Fruit fly (Drosophila melanogaster) whole organism, wandering third instar larva: Measurements from ENCODE around the gene CG14219.

ENCODE experiments used
- Abd-B ChIP-seq: fragments of >200 bp; optimal IDR thresholded peaks from 2 replicates; lab custom pipeline; 2017; ENCODE audit warnings: missing biosample characterization, missing genetic modification characterization
- CG32264 ChIP-seq: fragments of 200-800 bp; sonication (Bioruptor generic); optimal IDR thresholded peaks from 2 replicates; lab custom pipeline; 2016; ENCODE audit warnings: missing biosample characterization, missing genetic modification characterization
- CG9705 ChIP-seq: fragments of 200-800 bp; sonication (Bioruptor generic); optimal IDR thresholded peaks from 2 replicates; lab custom pipeline; 2018; ENCODE audit warnings: missing biosample characterization, mild to moderate bottlenecking, missing genetic modification characterization
- CrebA ChIP-seq: fragments of 200-800 bp; sonication (Bioruptor generic); optimal IDR thresholded peaks from 2 replicates; lab custom pipeline; 2016; ENCODE audit warnings: missing biosample characterization, mild to moderate bottlenecking, missing genetic modification characterization, borderline replicate concordance
- Dfd ChIP-seq: fragments of >200 bp; optimal IDR thresholded peaks from 2 replicates; lab custom pipeline; 2017; ENCODE audit warnings: missing biosample characterization, missing genetic modification characterization
- Dif ChIP-seq: fragments of 200-275, 200-300 bp; sonication (Bioruptor generic); optimal IDR thresholded peaks from 2 replicates; lab custom pipeline; 2018; ENCODE audit warnings: missing biosample characterization, missing genetic modification characterization; ENCODE audit not compliant: partially characterized antibody
- GATAd ChIP-seq: sonication (Bioruptor generic); optimal IDR thresholded peaks from 2 replicates; lab custom pipeline; 2016; ENCODE audit warnings: missing biosample characterization, missing genetic modification characterization
- HLH106 ChIP-seq: fragments of 200-800 bp; optimal IDR thresholded peaks from 3 replicates; lab custom pipeline; 2019; ENCODE audit warnings: missing biosample characterization, mild to moderate bottlenecking, missing genetic modification characterization, moderate library complexity
- Hnf4 ChIP-seq: fragments of 200-800 bp; sonication (Bioruptor generic); optimal IDR thresholded peaks from 2 replicates; lab custom pipeline; 2016; ENCODE audit warnings: missing biosample characterization, mild to moderate bottlenecking, missing genetic modification characterization
- Hr78 ChIP-seq: fragments of >200 bp; optimal IDR thresholded peaks from 2 replicates; lab custom pipeline; 2017; ENCODE audit warnings: missing biosample characterization, missing genetic modification characterization
- Hr83 ChIP-seq: fragments of 200-300 bp; sonication (Bioruptor generic); optimal IDR thresholded peaks from 2 replicates; lab custom pipeline; 2016; ENCODE audit warnings: missing biosample characterization, mild to moderate bottlenecking, missing genetic modification characterization, moderate library complexity; ENCODE audit not compliant: poor library complexity, severe bottlenecking
- Jra ChIP-seq: sonication (Bioruptor generic); optimal IDR thresholded peaks from 2 replicates; lab custom pipeline; 2016; ENCODE audit warnings: missing biosample characterization, missing genetic modification characterization
- Mio ChIP-seq: sonication (Bioruptor generic); optimal IDR thresholded peaks from 2 replicates; lab custom pipeline; 2016; ENCODE audit warnings: missing biosample characterization, missing genetic modification characterization
- Myc ChIP-seq: fragments of >200 bp; optimal IDR thresholded peaks from 2 replicates; lab custom pipeline; 2017
- N ChIP-seq: fragments of >200 bp; optimal IDR thresholded peaks from 2 replicates; lab custom pipeline; 2018; ENCODE audit warnings: missing biosample characterization, missing external identifiers, missing genetic modification characterization
- OdsH ChIP-seq: fragments of 200-800 bp; sonication (Bioruptor generic); optimal IDR thresholded peaks from 2 replicates; lab custom pipeline; 2016; ENCODE audit warnings: missing biosample characterization, mild to moderate bottlenecking, missing genetic modification characterization
- Rel ChIP-seq, 2 experiments: fragments of 200-800 bp; sonication (Bioruptor generic) in 1 of 2; optimal IDR thresholded peaks; 2 replicates in 1 of 2; 3 replicates in 1 of 2; lab custom pipeline; 2016 to 2019; ENCODE audit warnings: mild to moderate bottlenecking in 2 of 2, missing biosample characterization in 2 of 2, missing genetic modification characterization in 2 of 2, moderate library complexity in 1 of 2
- Sp1 ChIP-seq: fragments of 200-800 bp; sonication (Bioruptor generic); optimal IDR thresholded peaks from 3 replicates; lab custom pipeline; 2019; ENCODE audit warnings: missing biosample characterization, mild to moderate bottlenecking, missing genetic modification characterization, moderate library complexity
- Vsx2 ChIP-seq: fragments of 200-300, 225-300 bp; sonication (Bioruptor generic); optimal IDR thresholded peaks from 2 replicates; lab custom pipeline; 2018; ENCODE audit warnings: missing biosample characterization, missing genetic modification characterization; ENCODE audit not compliant: partially characterized antibody
- br ChIP-seq: fragments of 200-800 bp; sonication (Bioruptor generic); optimal IDR thresholded peaks from 2 replicates; lab custom pipeline; 2016; ENCODE audit warnings: missing biosample characterization, missing genetic modification characterization
- brk ChIP-seq: fragments of 200-800 bp; sonication (Bioruptor generic); optimal IDR thresholded peaks from 2 replicates; lab custom pipeline; 2016; ENCODE audit warnings: missing biosample characterization, mild to moderate bottlenecking, missing genetic modification characterization
- dl ChIP-seq, 2 experiments: fragments of 175-275, 200-275 bp in 1 of 2; fragments of 200-275 bp in 1 of 2; sonication (Bioruptor generic); optimal IDR thresholded peaks; lab custom pipeline; 2018; ENCODE audit warnings: mild to moderate bottlenecking in 2 of 2, missing biosample characterization in 2 of 2, missing genetic modification characterization in 2 of 2, moderate library complexity in 2 of 2; ENCODE audit not compliant: partially characterized antibody in 2 of 2, insufficient read depth in 1 of 2
- dmrt93B ChIP-seq: fragments of 200-800 bp; sonication (Bioruptor generic); optimal IDR thresholded peaks from 2 replicates; lab custom pipeline; 2018; ENCODE audit warnings: missing biosample characterization, mild to moderate bottlenecking, missing genetic modification characterization
- dsf ChIP-seq: sonication (Bioruptor generic); optimal IDR thresholded peaks from 2 replicates; lab custom pipeline; 2016; ENCODE audit warnings: missing biosample characterization, missing genetic modification characterization, borderline replicate concordance
- ey ChIP-seq: fragments of 200-800 bp; sonication (Bioruptor generic); optimal IDR thresholded peaks from 2 replicates; lab custom pipeline; 2016; ENCODE audit warnings: missing biosample characterization, missing genetic modification characterization
- foxo ChIP-seq, 2 experiments: fragments of 200-800 bp; sonication (Bioruptor generic); optimal IDR thresholded peaks; 2 replicates in 1 of 2; 3 replicates in 1 of 2; lab custom pipeline; 2016 to 2017; ENCODE audit warnings: missing biosample characterization in 2 of 2, missing genetic modification characterization in 2 of 2
- fru ChIP-seq: fragments of 200-800 bp; sonication (Bioruptor generic); optimal IDR thresholded peaks from 3 replicates; lab custom pipeline; 2016; ENCODE audit warnings: missing biosample characterization, mild to moderate bottlenecking, missing genetic modification characterization
- h ChIP-seq: fragments of 200-800 bp; sonication (Bioruptor generic); optimal IDR thresholded peaks from 3 replicates; lab custom pipeline; 2016; ENCODE audit warnings: missing biosample characterization, mild to moderate bottlenecking, missing genetic modification characterization
- jim ChIP-seq: fragments of 175-275, 200-325 bp; sonication (Bioruptor generic); optimal IDR thresholded peaks from 2 replicates; lab custom pipeline; 2016; ENCODE audit warnings: missing biosample characterization, mild to moderate bottlenecking, missing genetic modification characterization
- lola ChIP-seq: fragments of >200 bp; optimal IDR thresholded peaks from 2 replicates; lab custom pipeline; 2017; ENCODE audit warnings: missing biosample characterization, missing genetic modification characterization
- pan ChIP-seq: fragments of >200 bp; optimal IDR thresholded peaks from 2 replicates; lab custom pipeline; 2017
- psq ChIP-seq: fragments of 200-800 bp; sonication (Bioruptor generic); optimal IDR thresholded peaks from 3 replicates; lab custom pipeline; 2017; ENCODE audit warnings: missing biosample characterization, mild to moderate bottlenecking, missing genetic modification characterization, moderate library complexity
- rgr ChIP-seq: fragments of 200-800 bp; sonication (Bioruptor generic); optimal IDR thresholded peaks from 3 replicates; lab custom pipeline; 2016; ENCODE audit warnings: missing biosample characterization, mild to moderate bottlenecking, missing genetic modification characterization
- sage ChIP-seq: fragments of 200-800 bp; sonication (Bioruptor generic); optimal IDR thresholded peaks from 2 replicates; lab custom pipeline; 2016; ENCODE audit warnings: missing biosample characterization, mild to moderate bottlenecking, missing genetic modification characterization
- sv ChIP-seq: fragments of 200-800 bp; sonication (Bioruptor generic); optimal IDR thresholded peaks from 3 replicates; lab custom pipeline; 2016; ENCODE audit warnings: missing biosample characterization, missing genetic modification characterization
- tai ChIP-seq: sonication (Bioruptor generic); optimal IDR thresholded peaks from 2 replicates; lab custom pipeline; 2016; ENCODE audit warnings: missing biosample characterization, missing genetic modification characterization
- usp ChIP-seq: fragments of >200 bp; optimal IDR thresholded peaks from 2 replicates; lab custom pipeline; 2017; ENCODE audit warnings: missing biosample characterization, missing genetic modification characterization
- woc ChIP-seq: sonication (Bioruptor generic); optimal IDR thresholded peaks from 2 replicates; lab custom pipeline; 2016; ENCODE audit warnings: missing biosample characterization, mild to moderate bottlenecking, missing genetic modification characterization

Gene CG14219

dm6 chrX:19601644-19602043, 11.7 kb upstream of the CG14219 start, which contains the start of gene CG14220:
Gene CG14220, minus strand, starts transcription at chrX:19601851.
- no peak for TF ChIP-seq Hr78 (GFP tag; lab: Kevin White, UChicago)
- peak; percentile 22 for TF ChIP-seq Hnf4 (GFP tag; lab: Kevin White, UChicago)
- TF ChIP-seq Myc (lab: Kevin White, UChicago) = no peak
- peak; percentile 8 for TF ChIP-seq Dif (GFP tag; lab: Kevin White, UChicago)
- TF ChIP-seq dl (GFP tag; optimal IDR thresholded peaks at IDR 0.05; lab: Kevin White, UChicago; ENCODE audit: insufficient read depth in 1 of 2, partially characterized antibody in 2 of 2) = no peak
- TF ChIP-seq Rel (GFP tag; optimal IDR thresholded peaks at IDR 0.05; lab: Kevin White, UChicago) = no peak
- TF ChIP-seq Rel (tag; optimal IDR thresholded peaks at IDR 0.05; lab: Kevin White, UChicago) = peak; percentile 46
- no peak for TF ChIP-seq Abd-B (GFP tag; lab: Kevin White, UChicago)
- no peak for TF ChIP-seq CG32264 (GFP tag; lab: Kevin White, UChicago)
- TF ChIP-seq sv (GFP tag; lab: Kevin White, UChicago) = no peak
- TF ChIP-seq usp (GFP tag; lab: Kevin White, UChicago) = no peak
- peak; percentile 22 for TF ChIP-seq h (GFP tag; lab: Kevin White, UChicago)
- TF ChIP-seq N (GFP tag; lab: Kevin White, UChicago) = no peak
- TF ChIP-seq Dfd = no peak
- TF ChIP-seq Mio (GFP tag; lab: Kevin White, UChicago) = no peak
- TF ChIP-seq rgr (GFP tag; lab: Kevin White, UChicago) = no peak
- TF ChIP-seq HLH106 (tag; lab: Kevin White, UChicago) = peak; percentile 6
- TF ChIP-seq OdsH = no peak
- TF ChIP-seq Jra (GFP tag; lab: Kevin White, UChicago) = no peak
- TF ChIP-seq Hr83 = peak; percentile 67
- TF ChIP-seq Sp1 (GFP tag; lab: Kevin White, UChicago) = peak; percentile 15

dm6 chrX:19598503-19598902, 8.5 kb upstream of the CG14219 start:
- TF ChIP-seq Dfd = peak; percentile 87
- TF ChIP-seq h (GFP tag; lab: Kevin White, UChicago) = no peak

- TF ChIP-seq woc (GFP tag; lab: Kevin White, UChicago) = peak; percentile 61
- no peak for TF ChIP-seq usp (GFP tag; lab: Kevin White, UChicago)
- TF ChIP-seq dl (GFP tag; optimal IDR thresholded peaks at IDR 0.05; lab: Kevin White, UChicago; ENCODE audit: insufficient read depth in 1 of 2, partially characterized antibody in 2 of 2) = no peak
- peak; percentile 65 for TF ChIP-seq fru (GFP tag; lab: Kevin White, UChicago)
- peak; percentile 40 for TF ChIP-seq CG32264 (GFP tag; lab: Kevin White, UChicago)
- peak; percentile 58 for TF ChIP-seq sv (GFP tag; lab: Kevin White, UChicago)
- TF ChIP-seq rgr (GFP tag; lab: Kevin White, UChicago) = peak; percentile 88
- TF ChIP-seq Rel (GFP tag; optimal IDR thresholded peaks at IDR 0.05; lab: Kevin White, UChicago) = peak; percentile 23
- TF ChIP-seq Rel (tag; optimal IDR thresholded peaks at IDR 0.05; lab: Kevin White, UChicago) = peak; percentile 65
- peak; percentile 92 for TF ChIP-seq CG9705 (GFP tag; lab: Kevin White, UChicago)
- peak; percentile 52 for TF ChIP-seq Mio (GFP tag; lab: Kevin White, UChicago)
- TF ChIP-seq Abd-B (GFP tag; lab: Kevin White, UChicago) = no peak
- no peak for TF ChIP-seq CrebA (GFP tag; lab: Kevin White, UChicago)
- no peak for TF ChIP-seq Hr78 (GFP tag; lab: Kevin White, UChicago)
- peak; percentile 73 for TF ChIP-seq HLH106 (tag; lab: Kevin White, UChicago)
- no peak for TF ChIP-seq Dif (GFP tag; lab: Kevin White, UChicago)
- no peak for TF ChIP-seq sage (GFP tag; lab: Kevin White, UChicago)
- TF ChIP-seq pan (lab: Kevin White, UChicago) = no peak
- TF ChIP-seq h (GFP tag; lab: Kevin White, UChicago) = peak; percentile 86
- TF ChIP-seq GATAd (GFP tag; lab: Kevin White, UChicago) = peak; percentile 3
- no peak for TF ChIP-seq jim (GFP tag; lab: Kevin White, UChicago)
- TF ChIP-seq brk (GFP tag; lab: Kevin White, UChicago) = peak; percentile 36
- TF ChIP-seq foxo (GFP tag; optimal IDR thresholded peaks at IDR 0.05; lab: Kevin White, UChicago) = peak in 1 of 2 experiments; percentile 49
- TF ChIP-seq Dfd = no peak
- no peak for TF ChIP-seq Vsx2 (GFP tag; lab: Kevin White, UChicago)
- peak; percentile 79 for TF ChIP-seq OdsH
- TF ChIP-seq Hnf4 (GFP tag; lab: Kevin White, UChicago) = peak; percentile 70
- peak; percentile 90 for TF ChIP-seq Sp1 (GFP tag; lab: Kevin White, UChicago)
- peak; percentile 78 for TF ChIP-seq Hr83
- TF ChIP-seq dmrt93B = peak; percentile 94
- peak; percentile 43 for TF ChIP-seq Myc (lab: Kevin White, UChicago)
- TF ChIP-seq Jra (GFP tag; lab: Kevin White, UChicago) = peak; percentile 63
- TF ChIP-seq lola (GFP tag; lab: Kevin White, UChicago) = no peak
- peak; percentile 86 for TF ChIP-seq br (GFP tag; lab: Kevin White, UChicago)
- no peak for TF ChIP-seq tai
- peak; percentile 66 for TF ChIP-seq psq (GFP tag; lab: Kevin White, UChicago)
- no peak for TF ChIP-seq N (GFP tag; lab: Kevin White, UChicago)
- TF ChIP-seq dsf (GFP tag; lab: Kevin White, UChicago) = peak; percentile 38
- TF ChIP-seq ey (GFP tag; lab: Kevin White, UChicago) = peak; percentile 60
- TF ChIP-seq, all 38 proteins: peak for 24
These were observed 7.9 kb upstream of the CG14219 start, which contains the start of gene RpS10b for dm6 chrX:19597684-19598363. Gene RpS10b, plus strand, starts transcription at chrX:19598031.
